Worm (Caenorhabditis elegans) whole organism, L1 larva: ENCODE data around the gene srw-76.

ENCODE experiments used
- fos-1 ChIP-seq: fragments of 150-350 bp; optimal IDR thresholded peaks from 2 replicates; lab custom pipeline; 2014; ENCODE audit warnings: missing biosample characterization, missing genetic modification characterization
- mep-1 ChIP-seq: fragments of 150-350 bp; optimal IDR thresholded peaks from 2 replicates; lab custom pipeline; 2014; ENCODE audit warnings: missing biosample characterization, missing genetic modification characterization
- nhr-12 ChIP-seq: sonication (generic microtip); optimal IDR thresholded peaks from 2 replicates; lab custom pipeline; 2017; ENCODE audit warnings: missing biosample characterization, missing genetic modification characterization
- nhr-237 ChIP-seq: fragments of 150-350 bp; optimal IDR thresholded peaks from 2 replicates; lab custom pipeline; 2014; ENCODE audit warnings: missing biosample characterization, missing genetic modification characterization
- nhr-77 ChIP-seq: fragments of 150-350 bp; optimal IDR thresholded peaks from 2 replicates; lab custom pipeline; 2014; ENCODE audit warnings: missing biosample characterization, missing genetic modification characterization

ce11 chrV:16679237-16679636 is 41.1 kb upstream of the srw-76 start, which contains the start of gene srz-103:
- TF ChIP-seq nhr-77 (no peak), mep-1 (tag; lab: Kevin White, UChicago) (no peak), fos-1 (tag; lab: Kevin White, UChicago) (no peak), nhr-237 (tag; lab: Kevin White, UChicago) (no peak), nhr-12 (tag; lab: Kevin White, UChicago) (no peak)
